Worm (Caenorhabditis elegans): ENCODE data around the gene K02E10.4.

Gene K02E10.4

DNA sequence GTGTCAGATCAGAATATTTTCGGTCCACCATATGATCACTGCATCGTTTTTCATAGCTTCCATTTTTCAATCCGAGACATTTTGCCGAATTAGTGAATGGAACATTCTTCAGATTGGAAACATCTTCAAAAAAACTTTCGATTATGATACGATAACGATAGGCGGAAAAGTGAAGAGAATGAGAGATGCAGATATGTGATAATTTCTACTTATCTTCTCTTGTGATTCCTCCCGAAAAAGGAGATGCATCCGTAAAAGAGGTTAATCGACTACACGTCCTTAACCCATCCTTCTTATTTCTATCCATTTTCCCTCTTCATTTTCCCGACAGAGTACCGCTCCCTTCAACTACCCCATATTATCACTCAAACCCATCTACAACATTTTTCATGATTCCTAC lies at the start of gene K02E10.4:
Gene K02E10.4 (plus strand): TSS at position 186 of the 400 bp plus-strand sequence.
- TF ChIP-seq mab-5 (tag; optimal IDR thresholded peaks at IDR 0.05), result no peak
- no peak for TF ChIP-seq sma-9 (GFP tag; optimal IDR thresholded peaks at IDR 0.05)
- TF ChIP-seq sma-9 (tag; optimal IDR thresholded peaks at IDR 0.05), result no peak
- TF ChIP-seq lin-11 (tag; optimal IDR thresholded peaks at IDR 0.05), result no peak
- TF ChIP-seq skn-1 (tag; optimal IDR thresholded peaks at IDR 0.05), result no peak
- TF ChIP-seq gmeb-1 (tag; optimal IDR thresholded peaks at IDR 0.05), result no peak
- TF ChIP-seq alr-1 (tag; optimal IDR thresholded peaks at IDR 0.05), result no peak
- no peak for TF ChIP-seq blmp-1 (tag; optimal IDR thresholded peaks at IDR 0.05; ENCODE audit: insufficient read depth)
- TF ChIP-seq lin-39 (tag; optimal IDR thresholded peaks at IDR 0.05), result no peak
- no peak for TF ChIP-seq egl-27 (tag; optimal IDR thresholded peaks at IDR 0.05)
- TF ChIP-seq lin-13 (GFP tag; optimal IDR thresholded peaks at IDR 0.05), result no peak
- no peak for TF ChIP-seq nhr-21 (tag; optimal IDR thresholded peaks at IDR 0.05)
- TF ChIP-seq R02D3.7 (tag; optimal IDR thresholded peaks at IDR 0.05), result no peak
- TF ChIP-seq nhr-6 (tag; optimal IDR thresholded peaks at IDR 0.05), result no peak
- TF ChIP-seq ztf-1 (GFP tag; conservative IDR thresholded peaks at IDR 0.05), result no peak
- no peak for TF ChIP-seq sma-3 (GFP tag; optimal IDR thresholded peaks at IDR 0.05)
- no peak for TF ChIP-seq ztf-11 (tag; optimal IDR thresholded peaks at IDR 0.05)
- no peak for TF ChIP-seq peb-1 (tag; optimal IDR thresholded peaks at IDR 0.05)

DNA sequence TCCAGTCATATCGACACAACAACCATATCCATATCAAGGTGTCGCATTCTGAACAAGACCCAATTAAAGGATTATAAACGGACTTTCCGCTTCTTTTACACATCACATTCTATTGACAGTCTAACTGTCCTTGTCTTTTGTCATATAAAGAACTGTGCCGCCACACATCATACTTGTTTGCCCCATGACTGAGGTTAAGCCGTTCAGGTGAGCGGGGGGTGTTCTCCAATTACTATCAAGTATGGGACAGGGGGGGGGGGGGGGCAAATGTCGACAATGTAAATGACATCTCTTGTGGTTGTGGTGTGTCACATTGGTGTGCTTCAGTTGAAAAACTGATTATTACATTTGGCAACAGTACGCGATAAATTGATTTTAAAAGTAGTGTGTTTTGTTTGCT lies 49.3 kb upstream of the K02E10.4 start:
- TF ChIP-seq peb-1 (tag; optimal IDR thresholded peaks at IDR 0.05) (no peak), elt-3 (tag; optimal IDR thresholded peaks at IDR 0.05) (no peak), nhr-21 (tag; optimal IDR thresholded peaks at IDR 0.05) (no peak), nhr-129 (tag; optimal IDR thresholded peaks at IDR 0.05) (no peak), nhr-6 (tag; optimal IDR thresholded peaks at IDR 0.05) (no peak), Y55F3AM.14 (GFP tag; optimal IDR thresholded peaks at IDR 0.05) (no peak), dmd-4 (tag; optimal IDR thresholded peaks at IDR 0.05) (no peak), sma-9 (GFP tag; optimal IDR thresholded peaks at IDR 0.05) (no peak), sma-9 (tag; optimal IDR thresholded peaks at IDR 0.05) (no peak)

DNA sequence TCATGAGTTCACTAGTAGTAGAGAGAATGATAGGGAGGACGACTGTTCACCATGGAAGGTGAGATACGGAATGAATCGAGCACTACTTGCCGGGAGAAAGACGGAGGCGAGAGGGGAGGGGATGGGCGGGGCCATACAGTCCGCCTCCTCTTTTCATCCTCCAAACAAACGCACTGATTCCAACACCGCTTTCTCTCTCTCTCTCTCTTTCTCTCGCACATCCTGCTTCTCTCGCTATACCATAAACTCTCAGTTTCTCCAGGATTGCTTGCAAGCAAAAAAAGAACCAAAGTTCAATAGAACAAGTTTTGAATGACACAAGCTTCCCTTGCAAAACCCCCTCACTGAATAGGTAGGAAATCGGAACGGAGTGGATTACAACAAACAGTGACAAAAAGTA lies 47.7 kb upstream of the K02E10.4 start:
- no peak for TF ChIP-seq nhr-25 (tag; optimal IDR thresholded peaks at IDR 0.05)
- no peak for TF ChIP-seq nhr-6 (tag; optimal IDR thresholded peaks at IDR 0.05)

DNA sequence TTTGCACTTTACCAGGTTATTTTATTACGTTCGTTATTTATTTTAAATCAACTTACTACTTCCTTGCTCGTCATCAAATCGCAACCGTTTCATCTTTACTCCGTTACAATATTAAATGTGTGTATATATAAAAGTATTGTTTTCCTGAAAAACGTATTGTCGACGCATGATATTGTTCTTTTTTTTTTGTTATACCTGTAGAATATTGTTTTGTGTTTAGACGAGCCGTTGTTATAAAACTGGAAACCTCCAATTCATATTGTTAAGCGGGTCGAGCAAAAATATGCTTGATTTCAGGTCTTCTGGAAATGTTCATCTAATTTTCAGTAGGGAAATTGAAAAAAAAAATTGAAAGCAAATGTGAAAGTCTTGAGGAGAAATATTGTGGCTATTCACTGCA lies 44.2 kb upstream of the K02E10.4 start, which contains the start of gene gid-2:
Gene gid-2 (minus strand): TSS at position 101 of the 400 bp plus-strand sequence.
- TF ChIP-seq snpc-4 (tag; optimal IDR thresholded peaks at IDR 0.05), result no peak
- peak; percentile 5 for TF ChIP-seq C34F6.9 (tag; optimal IDR thresholded peaks at IDR 0.05)

DNA sequence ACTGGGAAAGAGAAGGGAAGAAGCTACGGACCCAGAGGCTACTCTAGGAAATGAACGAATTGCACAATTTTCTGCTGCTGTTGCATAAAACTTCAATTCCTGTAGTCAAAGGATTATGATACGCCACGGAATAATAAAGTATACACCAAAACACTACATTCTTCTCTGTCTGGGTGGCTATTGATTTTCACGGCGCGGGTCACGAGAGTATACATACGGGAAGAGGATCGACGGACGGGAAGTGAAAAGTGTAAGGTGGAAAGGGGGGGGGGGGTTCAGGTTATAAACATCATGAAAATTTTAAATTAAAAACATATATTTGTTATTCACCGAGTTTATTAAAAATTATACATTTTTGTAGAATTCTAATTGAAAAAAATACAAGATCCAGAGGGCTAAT lies 43.8 kb upstream of the K02E10.4 start:
- TF ChIP-seq unc-55 (GFP tag; optimal IDR thresholded peaks at IDR 0.05), result peak; percentile 17
- TF ChIP-seq lin-13 (GFP tag; optimal IDR thresholded peaks at IDR 0.05), result no peak
- TF ChIP-seq nhr-129 (tag; optimal IDR thresholded peaks at IDR 0.05), result peak; percentile 4

DNA sequence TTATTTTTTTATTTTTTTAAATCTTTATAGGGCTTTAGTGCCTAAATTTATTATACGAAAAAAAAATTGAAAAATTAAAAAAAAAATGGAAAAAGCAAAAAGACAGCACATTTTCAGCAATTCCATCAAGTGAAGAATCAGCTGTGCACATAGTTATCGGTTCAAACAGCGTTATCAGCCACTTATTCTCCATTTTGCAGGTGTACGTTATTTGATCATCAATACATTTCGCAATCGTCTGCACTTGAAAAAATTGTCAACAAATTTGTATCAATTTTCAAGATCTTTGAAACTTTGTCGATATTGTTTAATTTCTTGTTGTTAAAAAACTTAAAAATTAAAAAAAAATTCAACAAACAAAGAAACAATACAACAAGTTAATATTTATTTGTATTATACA lies 43.3 kb upstream of the K02E10.4 start:
- TF ChIP-seq nhr-11 (tag; optimal IDR thresholded peaks at IDR 0.05), result no peak
- TF ChIP-seq lin-39 (tag; optimal IDR thresholded peaks at IDR 0.05), result no peak
- no peak for TF ChIP-seq peb-1 (tag; optimal IDR thresholded peaks at IDR 0.05)
- peak; percentile 81 for TF ChIP-seq fos-1 (tag; optimal IDR thresholded peaks at IDR 0.05)
- TF ChIP-seq mbf-1 (tag; optimal IDR thresholded peaks at IDR 0.05), result no peak
- no peak for TF ChIP-seq ztf-11 (tag; optimal IDR thresholded peaks at IDR 0.05)
- no peak for TF ChIP-seq mab-5 (tag; optimal IDR thresholded peaks at IDR 0.05)
- peak; percentile 16 for TF ChIP-seq gmeb-1 (tag; optimal IDR thresholded peaks at IDR 0.05)
- TF ChIP-seq nhr-77 (tag; optimal IDR thresholded peaks at IDR 0.05), result no peak

DNA sequence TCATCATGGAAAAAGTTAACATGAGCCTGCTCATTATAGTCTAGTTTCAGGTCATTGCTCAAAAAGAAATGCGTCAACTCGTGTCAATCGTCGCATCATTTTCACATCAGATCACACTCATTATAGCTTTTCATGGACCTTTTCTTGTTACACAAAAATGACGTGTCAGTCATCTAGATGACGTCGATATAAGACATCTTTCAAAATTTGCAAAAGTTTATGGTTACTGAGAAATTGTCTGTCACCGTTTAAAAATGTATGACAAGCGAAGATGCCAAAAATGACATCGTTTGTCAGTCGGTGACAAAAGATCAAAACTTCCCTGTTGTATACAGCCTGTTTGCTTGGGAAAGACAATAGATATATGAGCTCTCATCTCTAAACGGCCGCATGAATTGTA lies 41.9 kb upstream of the K02E10.4 start:
- TF ChIP-seq nhr-12 (tag; optimal IDR thresholded peaks at IDR 0.05) (no peak), gmeb-1 (tag; optimal IDR thresholded peaks at IDR 0.05) (no peak), unc-55 (GFP tag; optimal IDR thresholded peaks at IDR 0.05) (peak; percentile 51)

All from whole organism, L2 larva.